Fruit fly (Drosophila melanogaster): ENCODE data around the gene Tspo.

Gene Tspo

DNA sequence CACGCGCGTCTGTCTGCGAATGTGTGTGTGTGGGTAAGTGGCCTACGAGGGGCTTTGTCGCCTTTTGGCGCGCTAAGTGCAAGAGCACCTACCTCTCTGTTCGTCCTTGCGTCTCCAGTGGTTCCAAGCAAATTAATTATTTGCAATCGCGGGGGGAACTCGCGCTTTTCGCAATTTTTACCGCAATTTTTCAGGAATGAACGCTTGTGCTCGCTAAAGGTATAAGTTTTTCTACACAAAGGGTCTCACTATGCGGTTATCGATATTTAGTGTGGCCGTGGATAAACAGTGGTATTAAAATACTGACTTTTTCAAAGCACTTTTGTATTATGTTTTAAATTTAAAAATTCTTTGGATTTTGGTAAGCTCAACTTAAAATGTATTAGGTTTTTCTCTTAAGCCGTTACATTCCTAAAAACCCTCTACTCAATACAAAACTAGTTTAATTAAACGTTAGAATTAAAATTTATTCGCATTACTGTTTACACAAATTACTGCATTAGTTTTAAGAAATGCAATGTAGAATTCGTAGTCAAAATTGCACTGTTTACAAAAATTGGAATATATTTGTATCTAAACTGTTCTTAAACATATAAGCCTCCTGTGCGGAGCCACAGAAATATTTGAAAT is 17.0 kb upstream of the Tspo start, which contains the start of gene lwr (continued):
- no peak for TF ChIP-seq Eip74EF (GFP tag; optimal IDR thresholded peaks at IDR 0.05)
- peak; percentile 71 for TF ChIP-seq cg (GFP tag; optimal IDR thresholded peaks at IDR 0.05)
- TF ChIP-seq nmo (GFP tag; optimal IDR thresholded peaks at IDR 0.05) = peak; percentile 15
- no peak for TF ChIP-seq CG17359 (tag; optimal IDR thresholded peaks at IDR 0.05)
- TF ChIP-seq crc (GFP tag; optimal IDR thresholded peaks at IDR 0.05) = no peak
- no peak for TF ChIP-seq D19B (GFP tag; optimal IDR thresholded peaks at IDR 0.05)
- no peak for TF ChIP-seq sisA (GFP tag; IDR thresholded peaks at IDR 0.05)
- no peak for TF ChIP-seq CG1602 (GFP tag; optimal IDR thresholded peaks at IDR 0.05)
- no peak for TF ChIP-seq Six4 (GFP tag; optimal IDR thresholded peaks at IDR 0.05)
- TF ChIP-seq az2 (GFP tag; optimal IDR thresholded peaks at IDR 0.05) = no peak
- peak; percentile 60 for TF ChIP-seq Sry-δ (GFP tag; optimal IDR thresholded peaks at IDR 0.05)
- TF ChIP-seq otp (GFP tag; IDR thresholded peaks at IDR 0.05) = no peak
- TF ChIP-seq Pdp1 (GFP tag; optimal IDR thresholded peaks at IDR 0.05) = no peak
- peak; percentile 64 for TF ChIP-seq Doc3 (GFP tag; IDR thresholded peaks at IDR 0.05; ENCODE audit: partially characterized antibody)
- no peak for TF ChIP-seq dan (GFP tag; IDR thresholded peaks at IDR 0.05)
- no peak for TF ChIP-seq Fer3 (tag; optimal IDR thresholded peaks at IDR 0.05)
- peak; percentile 57 for TF ChIP-seq CG2116 (GFP tag; optimal IDR thresholded peaks at IDR 0.05)
- no peak for TF ChIP-seq Atf6 (GFP tag; IDR thresholded peaks at IDR 0.05)
- no peak for TF ChIP-seq sc (optimal IDR thresholded peaks at IDR 0.05)
- no peak for TF ChIP-seq sc (GFP tag; optimal IDR thresholded peaks at IDR 0.05)
- TF ChIP-seq eve (GFP tag; optimal IDR thresholded peaks at IDR 0.05) = no peak
- TF ChIP-seq sug (tag; optimal IDR thresholded peaks at IDR 0.05) = peak; percentile 21
- TF ChIP-seq Dll (GFP tag; IDR thresholded peaks at IDR 0.05; ENCODE audit: partially characterized antibody) = peak; percentile 69; the same call in 3 of the 4 replicates
- TF ChIP-seq CG2120 (GFP tag; optimal IDR thresholded peaks at IDR 0.05) = peak; percentile 11
- no peak for TF ChIP-seq bigmax (GFP tag; optimal IDR thresholded peaks at IDR 0.05)
- no peak for TF ChIP-seq Side (GFP tag; optimal IDR thresholded peaks at IDR 0.05)
- peak; percentile 43 for TF ChIP-seq dm (GFP tag; optimal IDR thresholded peaks at IDR 0.05)
- peak; percentile 72 for TF ChIP-seq Dref (GFP tag; IDR thresholded peaks at IDR 0.05)
- no peak for TF ChIP-seq B-H1 (GFP tag; IDR thresholded peaks at IDR 0.05)
- TF ChIP-seq Mad (GFP tag; optimal IDR thresholded peaks at IDR 0.05) = no peak
- no peak for TF ChIP-seq ind (GFP tag; optimal IDR thresholded peaks at IDR 0.05)
- peak; percentile 27 for TF ChIP-seq Ets97D (GFP tag; optimal IDR thresholded peaks at IDR 0.05)
- no peak for TF ChIP-seq chm (GFP tag; IDR thresholded peaks at IDR 0.05)
- TF ChIP-seq pzg (GFP tag; optimal IDR thresholded peaks at IDR 0.05) = peak; percentile 69
- TF ChIP-seq gsb-n (tag; optimal IDR thresholded peaks at IDR 0.05) = no peak
- no peak for TF ChIP-seq Antp (GFP tag; optimal IDR thresholded peaks at IDR 0.05)
- peak; percentile 48 for TF ChIP-seq trem (tag; optimal IDR thresholded peaks at IDR 0.05)
- no peak for TF ChIP-seq H2.0 (GFP tag; IDR thresholded peaks at IDR 0.05)
- peak; percentile 75 for TF ChIP-seq E2f2 (GFP tag; IDR thresholded peaks at IDR 0.05)
- peak; percentile 65 for TF ChIP-seq unc-4 (GFP tag; IDR thresholded peaks at IDR 0.05; ENCODE audit: partially characterized antibody)
- peak; percentile 27; the same call in 2 of the 3 replicates for TF ChIP-seq CG34224 (GFP tag; IDR thresholded peaks at IDR 0.05; ENCODE audit: partially characterized antibody)
- TF ChIP-seq Myb (GFP tag; optimal IDR thresholded peaks at IDR 0.05) = peak; percentile 73
- TF ChIP-seq CG10267 (tag; optimal IDR thresholded peaks at IDR 0.05) = peak; percentile 29
- no peak for TF ChIP-seq CG11247 (GFP tag; IDR thresholded peaks at IDR 0.05)
- TF ChIP-seq Trl (optimal IDR thresholded peaks at IDR 0.05) = no peak
- TF ChIP-seq Trl (GFP tag; optimal IDR thresholded peaks at IDR 0.05) = no peak
- TF ChIP-seq PHDP (tag; optimal IDR thresholded peaks at IDR 0.05) = peak; percentile 6
- TF ChIP-seq CG9876 (GFP tag; optimal IDR thresholded peaks at IDR 0.05) = no peak
- TF ChIP-seq bcd (GFP tag; optimal IDR thresholded peaks at IDR 0.05) = no peak
- TF ChIP-seq CG31441 (GFP tag; IDR thresholded peaks at IDR 0.05) = no peak
- TF ChIP-seq schlank (tag; optimal IDR thresholded peaks at IDR 0.05) = no peak
